Fruit fly (Drosophila melanogaster) whole organism, pupa: ENCODE data around the gene CG4073.

Source experiments
- CG12605 ChIP-seq: fragments of 200-800 bp; sonication (Bioruptor generic); IDR thresholded peaks from 2 replicates; pipeline ENCODE4 v1.3.6; 2022; ENCODE audit warnings: missing biosample characterization, missing genetic modification characterization
- CG14655 ChIP-seq: fragments of 200-800 bp; sonication (Bioruptor generic); optimal IDR thresholded peaks from 3 replicates; lab custom pipeline; 2017; ENCODE audit warnings: mild to moderate bottlenecking, missing biosample characterization, missing genetic modification reagents, missing genetic modification characterization
- CG17806 ChIP-seq: fragments of 200-800 bp; sonication (Bioruptor generic); optimal IDR thresholded peaks from 2 replicates; lab custom pipeline; 2018; ENCODE audit warnings: missing biosample characterization, mild to moderate bottlenecking, missing genetic modification characterization, moderate library complexity
- CG32121 ChIP-seq: fragments of 200-800 bp; sonication (Bioruptor generic); IDR thresholded peaks from 2 replicates; pipeline ENCODE4 v1.3.6; 2022; ENCODE audit warnings: missing biosample characterization, missing genetic modification characterization
- CG34367 ChIP-seq: fragments of 200-800 bp; sonication (Bioruptor generic); optimal IDR thresholded peaks from 2 replicates; lab custom pipeline; 2018; ENCODE audit warnings: missing biosample characterization, mild to moderate bottlenecking, missing genetic modification characterization
- CG4496 ChIP-seq: fragments of 200-800 bp; sonication (Bioruptor generic); IDR thresholded peaks from 3 replicates; pipeline ENCODE4 v1.3.6; 2022; ENCODE audit warnings: missing biosample characterization, missing genetic modification characterization
- CG8301 ChIP-seq: fragments of 200-800 bp; sonication (Bioruptor generic); optimal IDR thresholded peaks from 2 replicates; lab custom pipeline; 2018; ENCODE audit warnings: missing biosample characterization, mild to moderate bottlenecking, missing genetic modification characterization
- CG9948 ChIP-seq: fragments of 200-800 bp; sonication (Bioruptor generic); optimal IDR thresholded peaks from 2 replicates; lab custom pipeline; 2018; ENCODE audit warnings: missing biosample characterization, mild to moderate bottlenecking, missing genetic modification characterization, moderate library complexity
- D1 ChIP-seq: fragments of 200-800 bp; sonication (Bioruptor generic); optimal IDR thresholded peaks from 2 replicates; lab custom pipeline; 2018; ENCODE audit warnings: missing biosample characterization, mild to moderate bottlenecking, missing genetic modification characterization, moderate library complexity
- EcR ChIP-seq: fragments of 200-800 bp; sonication (Bioruptor generic); optimal IDR thresholded peaks from 3 replicates; lab custom pipeline; 2019; ENCODE audit warnings: missing biosample characterization, missing genetic modification characterization, mild to moderate bottlenecking, moderate library complexity, missing genetic modification reagents
- gl ChIP-seq: fragments of 200-800 bp; sonication (Bioruptor generic); optimal IDR thresholded peaks from 2 replicates; lab custom pipeline; 2018; ENCODE audit warnings: missing biosample characterization, mild to moderate bottlenecking, missing genetic modification characterization
- rn ChIP-seq: fragments of 200-800 bp; sonication (Bioruptor generic); IDR thresholded peaks from 2 replicates; pipeline ENCODE4 v1.3.6; 2022; ENCODE audit warnings: missing biosample characterization, missing genetic modification characterization

DNA sequence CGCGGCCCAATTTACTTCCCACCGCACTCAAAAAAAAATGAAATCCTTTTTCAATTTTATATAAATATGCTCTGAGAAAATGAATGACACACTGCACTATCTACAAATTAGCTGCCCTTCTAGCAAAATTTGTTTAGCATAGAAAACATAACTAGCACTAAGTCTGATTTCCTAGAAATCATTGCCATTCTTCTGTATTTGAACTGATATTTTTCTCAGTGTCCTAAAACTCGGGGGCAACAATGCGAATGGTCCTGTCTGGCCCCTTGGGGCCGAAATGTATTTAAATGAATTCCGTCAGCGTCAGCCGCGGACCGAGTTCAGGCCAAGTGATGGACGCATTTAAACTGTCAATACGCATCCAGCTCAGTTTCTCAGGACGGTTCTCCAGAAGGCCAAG is 41.9 kb upstream of the CG4073 start:
- TF ChIP-seq gl (no peak), CG32121 (GFP tag; lab: Robert Waterston, UW) (no peak), CG12605 (no peak), CG4496 (no peak), CG8301 (tag; lab: Kevin White, UChicago) (no peak), EcR (no peak), CG34367 (tag; lab: Kevin White, UChicago) (no peak), D1 (no peak), rn (GFP tag; lab: Robert Waterston, UW) (no peak), CG9948 (tag; lab: Kevin White, UChicago) (no peak), CG14655 (GFP tag; lab: Kevin White, UChicago) (no peak), CG17806 (tag; lab: Kevin White, UChicago) (no peak)
